Worm (Caenorhabditis elegans) whole organism, young adult: ENCODE measurements around the gene R09F10.5.

Experiments used
- egl-44 ChIP-seq: fragments of 200-800 bp; sonication (Bioruptor generic); IDR thresholded peaks from 2 replicates; pipeline ENCODE4 v1.3.6; 2022; ENCODE audit warnings: missing genetic modification reagents, missing genetic modification characterization, missing compliant biosample characterization
- nhr-90 ChIP-seq: sonication (generic microtip); optimal IDR thresholded peaks from 2 replicates; lab custom pipeline; 2016; ENCODE audit warnings: missing genotype, mild to moderate bottlenecking, missing genetic modification characterization, missing compliant biosample characterization
- repo-1 ChIP-seq: sonication (generic microtip); optimal IDR thresholded peaks from 2 replicates; lab custom pipeline; 2017; ENCODE audit warnings: mild to moderate bottlenecking, missing genetic modification characterization, missing compliant biosample characterization
- unc-62 ChIP-seq: fragments of 150-350 bp; optimal IDR thresholded peaks from 2 replicates; lab custom pipeline; 2014; ENCODE audit warnings: missing biosample characterization, missing genetic modification reagents, missing genetic modification characterization

DNA sequence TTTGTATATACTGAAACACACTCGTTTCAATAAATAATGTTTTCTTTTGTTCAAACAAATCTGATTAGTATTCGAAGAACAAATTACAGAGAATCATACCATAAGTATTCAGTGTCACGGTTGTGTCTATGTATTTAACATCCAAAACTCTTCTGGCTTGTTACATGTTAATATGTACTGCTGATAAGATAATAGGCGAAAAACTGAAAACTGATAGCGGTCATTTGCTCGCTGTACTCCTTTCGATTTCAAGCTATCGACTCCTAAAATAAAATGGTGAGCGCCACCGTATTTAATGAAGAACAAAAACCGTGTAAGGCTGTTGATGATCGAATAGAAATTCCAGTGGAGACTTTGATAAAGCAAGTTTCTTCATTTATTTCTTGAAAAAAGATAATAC is 15.9 kb upstream of the R09F10.5 start, which contains the start of gene R09F10.1:
- TF ChIP-seq repo-1 (no peak), nhr-90 (tag; lab: Kevin White, UChicago) (no peak), egl-44 (no peak), unc-62 (GFP tag; lab: Kevin White, UChicago) (no peak)
